Fruit fly (Drosophila melanogaster): Measurements from ENCODE around the gene Myo95E.
A peak's percentile ranks its signal among the peaks of the same experiment; 100 is the strongest.

Gene Myo95E

dm6 chr3R:24121669-24122068, 39.6 kb downstream of the Myo95E start:
- TF ChIP-seq noc (tag; optimal IDR thresholded peaks at IDR 0.05) = no peak

DNA sequence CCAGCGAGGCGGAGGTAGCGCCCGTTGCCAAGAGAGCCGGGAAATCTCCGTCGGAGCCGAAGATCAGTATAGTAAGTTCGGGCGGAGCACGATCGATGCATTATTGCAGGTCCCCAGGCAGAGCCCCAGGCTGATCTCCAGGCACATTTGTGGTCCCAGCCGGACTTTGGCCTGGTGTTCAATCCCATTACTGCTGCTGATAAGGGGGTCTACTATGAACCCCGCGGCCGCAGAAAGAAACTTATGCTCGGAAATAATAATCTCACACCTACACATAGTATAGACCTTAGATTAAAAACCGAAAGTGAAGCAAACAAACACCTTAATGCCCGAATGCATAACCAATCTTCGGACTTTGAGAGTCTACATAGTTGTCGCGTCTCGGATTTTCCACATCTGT, 44.3 kb downstream of the Myo95E start:
- TF ChIP-seq noc (tag; optimal IDR thresholded peaks at IDR 0.05) = peak; percentile 37

- no peak for TF ChIP-seq noc (tag; optimal IDR thresholded peaks at IDR 0.05)
These were observed 45.1 kb downstream of the Myo95E start, which contains the start of gene CG13607 for dm6 chr3R:24116180-24116579. TSS of gene CG13607 (minus strand) at chr3R:24116322.

dm6 chr3R:24113070-24113385, 48.3 kb downstream of the Myo95E start, which contains the start of gene Root:
TSS of gene Root (plus strand) at chr3R:24113286.
- no peak for TF ChIP-seq noc (tag; optimal IDR thresholded peaks at IDR 0.05)

DNA sequence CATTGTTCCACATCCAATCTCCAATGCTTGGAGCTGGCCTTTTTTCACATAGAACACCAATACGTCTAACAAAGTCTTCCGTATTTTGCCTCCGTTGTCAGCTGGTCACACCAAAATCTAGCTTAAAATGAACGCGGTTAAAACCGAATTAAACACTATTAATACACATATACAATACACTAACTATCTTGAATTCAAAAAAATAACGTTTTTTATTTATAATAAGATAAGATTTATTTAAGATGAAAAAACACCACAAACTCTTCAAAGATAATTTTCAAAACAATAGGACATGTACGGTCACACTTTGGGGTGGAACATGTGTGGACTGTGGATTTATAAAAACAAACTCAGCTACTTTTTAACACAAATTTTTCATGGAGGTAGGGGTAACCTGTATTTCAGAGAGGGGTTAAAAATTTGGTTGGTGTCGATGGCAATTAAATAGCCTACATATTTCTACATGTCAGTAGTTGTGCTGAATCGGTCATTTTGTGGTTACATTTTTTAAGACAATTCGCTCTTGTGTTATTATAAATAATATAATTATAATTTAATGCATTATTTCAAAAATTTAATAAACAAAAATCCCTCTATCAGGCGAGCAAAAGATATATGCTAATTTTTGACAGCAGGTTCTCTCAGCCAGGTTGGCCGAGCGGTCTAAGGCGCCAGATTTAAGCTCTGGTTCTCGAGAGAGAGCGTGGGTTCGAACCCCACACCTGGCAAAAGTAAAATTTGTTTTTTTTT, 48.8 kb downstream of the Myo95E start, which contains the start of gene CG13605:
Gene CG13605 (minus strand): TSS at position 70 of the 750 bp plus-strand sequence.
- TF ChIP-seq noc (tag; optimal IDR thresholded peaks at IDR 0.05) = peak; percentile 67

dm6 chr3R:24108902-24109389, 52.4 kb downstream of the Myo95E start, which contains the start of the genes eIF4EHP and CG18428:
TSS of gene eIF4EHP (minus strand) at chr3R:24108960.
TSS of gene CG18428 (plus strand) at chr3R:24109336.
- peak; percentile 100 for TF ChIP-seq noc (tag; optimal IDR thresholded peaks at IDR 0.05)

- TF ChIP-seq noc (tag; optimal IDR thresholded peaks at IDR 0.05) = no peak
These were observed 54.3 kb downstream of the Myo95E start, which contains the start of gene CG10694 for dm6 chr3R:24106879-24107441. TSS of gene CG10694 (plus strand) at chr3R:24107391.

DNA sequence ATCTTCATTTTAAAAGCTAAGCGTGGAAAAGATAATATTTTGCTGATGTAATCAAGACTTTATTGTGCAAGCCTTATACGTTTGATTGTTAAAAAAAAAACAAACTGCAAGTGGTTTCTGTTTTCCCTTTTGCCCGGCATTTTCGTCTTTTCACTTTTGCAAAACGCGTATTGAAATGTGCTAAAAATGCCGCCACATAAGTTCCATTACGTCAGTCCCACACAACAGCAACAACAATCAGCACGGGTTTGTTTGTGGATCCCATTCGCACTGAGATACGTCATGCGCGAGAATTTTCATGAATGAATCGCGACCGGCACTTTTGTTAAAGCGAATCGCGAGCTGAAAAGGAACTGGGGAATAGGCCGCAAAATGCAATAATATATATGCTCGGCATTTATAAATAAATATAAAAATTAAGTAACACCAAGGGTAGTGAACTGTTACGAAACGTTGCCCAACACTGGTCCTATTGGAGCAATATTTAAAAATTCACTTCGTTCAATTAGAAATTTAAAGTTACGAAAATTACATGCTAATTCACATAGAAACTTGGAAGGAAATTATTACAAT, 55.2 kb downstream of the Myo95E start:
- peak; percentile 70 for TF ChIP-seq noc (tag; optimal IDR thresholded peaks at IDR 0.05)

dm6 chr3R:24105312-24105902, 55.9 kb downstream of the Myo95E start, which contains the start of gene Syx1A:
TSS of gene Syx1A (minus strand) at chr3R:24105763.
- TF ChIP-seq noc (tag; optimal IDR thresholded peaks at IDR 0.05) = peak; percentile 62

Measured in whole organism, larva.